Worm (Caenorhabditis elegans): ENCODE results near the gene chdh-1.

chdh-1 gene

ce11 chrII:8717579-8717978, 18.9 kb upstream of the chdh-1 start:
- no peak for TF ChIP-seq elt-2 (tag; optimal IDR thresholded peaks at IDR 0.05)
- no peak for TF ChIP-seq nhr-11 (tag; optimal IDR thresholded peaks at IDR 0.05)
- no peak for TF ChIP-seq che-1 (tag; optimal IDR thresholded peaks at IDR 0.05)
- no peak for TF ChIP-seq tbx-7 (tag; optimal IDR thresholded peaks at IDR 0.05)
- no peak for TF ChIP-seq npax-4 (tag; optimal IDR thresholded peaks at IDR 0.05)
- no peak for TF ChIP-seq pros-1 (tag; optimal IDR thresholded peaks at IDR 0.05)
- TF ChIP-seq madf-2 (tag; optimal IDR thresholded peaks at IDR 0.05), result no peak
- no peak for TF ChIP-seq ceh-30 (tag; optimal IDR thresholded peaks at IDR 0.05)
- TF ChIP-seq elt-4 (tag; optimal IDR thresholded peaks at IDR 0.05), result no peak
- no peak for TF ChIP-seq pag-3 (tag; optimal IDR thresholded peaks at IDR 0.05; ENCODE audit: borderline replicate concordance)
- no peak for TF ChIP-seq pax-1 (tag; optimal IDR thresholded peaks at IDR 0.05)
- TF ChIP-seq sdc-2 (tag; optimal IDR thresholded peaks at IDR 0.05), result no peak
- no peak for TF ChIP-seq pha-2 (tag; optimal IDR thresholded peaks at IDR 0.05)
- no peak for TF ChIP-seq ceh-6 (GFP tag; optimal IDR thresholded peaks at IDR 0.05)
- TF ChIP-seq syd-9 (tag; optimal IDR thresholded peaks at IDR 0.05), result no peak
- TF ChIP-seq ceh-22 (tag; optimal IDR thresholded peaks at IDR 0.05), result no peak
- no peak for TF ChIP-seq hlh-15 (tag; optimal IDR thresholded peaks at IDR 0.05)
- TF ChIP-seq unc-3 (GFP tag; conservative IDR thresholded peaks at IDR 0.05), result no peak
- no peak for TF ChIP-seq unc-3 (tag; optimal IDR thresholded peaks at IDR 0.05)
- TF ChIP-seq hlh-13 (GFP tag; optimal IDR thresholded peaks at IDR 0.05), result no peak

DNA sequence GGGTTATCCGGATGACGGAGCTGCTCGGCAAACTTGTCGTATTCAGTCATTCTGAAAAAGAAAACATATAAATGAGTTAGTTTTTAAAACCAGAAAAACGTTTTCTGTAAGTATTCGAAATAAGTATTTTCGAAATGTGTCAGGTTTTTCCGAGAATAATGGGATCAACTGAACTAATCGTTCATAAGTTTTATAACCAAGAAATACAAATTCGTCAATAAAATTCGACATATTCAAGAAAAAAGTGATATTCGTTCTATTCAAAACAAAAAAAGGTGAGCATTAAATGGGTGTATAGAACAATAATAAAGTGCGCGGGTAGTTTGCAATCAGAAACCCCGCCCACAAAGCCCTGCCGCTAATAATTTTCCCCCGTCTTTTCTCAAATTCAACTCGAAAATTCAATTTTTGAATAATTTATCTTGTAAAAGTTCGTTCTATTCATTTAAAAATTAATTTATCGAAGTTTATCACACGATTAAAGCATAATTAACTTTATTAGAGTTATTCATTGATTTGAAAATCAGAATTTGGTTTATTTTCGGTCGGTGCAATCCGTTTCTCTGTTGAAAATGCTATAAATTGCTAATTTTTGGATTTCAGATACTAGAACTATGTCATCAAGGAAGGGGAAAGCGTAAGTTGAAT, 17.6 kb upstream of the chdh-1 start, which contains the start of the genes cyn-11 and T01B7.5:
cyn-11 (minus strand) TSS at position 51 of the 648 bp plus-strand sequence.
T01B7.5 (plus strand) TSS at position 598 of the 648 bp plus-strand sequence.
- TF ChIP-seq mec-3 (tag; optimal IDR thresholded peaks at IDR 0.05; ENCODE audit: borderline replicate concordance) (no peak), hlh-30 (tag; optimal IDR thresholded peaks at IDR 0.05; ENCODE audit: insufficient read depth) (no peak), ztf-16 (tag; optimal IDR thresholded peaks at IDR 0.05) (no peak), lim-6 (tag; optimal IDR thresholded peaks at IDR 0.05) (no peak), unc-86 (tag; optimal IDR thresholded peaks at IDR 0.05) (peak; percentile 41), lin-11 (tag; optimal IDR thresholded peaks at IDR 0.05) (no peak), che-1 (tag; optimal IDR thresholded peaks at IDR 0.05) (no peak), sox-2 (GFP tag; IDR thresholded peaks at IDR 0.05) (no peak; the same call in 1 of the 2 replicates), ceh-45 (GFP tag; IDR thresholded peaks at IDR 0.05) (no peak), tbx-7 (tag; optimal IDR thresholded peaks at IDR 0.05) (no peak), ceh-34 (tag; optimal IDR thresholded peaks at IDR 0.05) (peak; percentile 6), sox-4 (tag; optimal IDR thresholded peaks at IDR 0.05) (no peak), ceh-24 (tag; optimal IDR thresholded peaks at IDR 0.05) (no peak), ceh-9 (tag; optimal IDR thresholded peaks at IDR 0.05) (no peak), ceh-14 (tag; optimal IDR thresholded peaks at IDR 0.05) (peak; percentile 20), ceh-30 (tag; optimal IDR thresholded peaks at IDR 0.05) (no peak), ceh-19 (GFP tag; optimal IDR thresholded peaks at IDR 0.05) (no peak), ceh-2 (tag; optimal IDR thresholded peaks at IDR 0.05) (peak; percentile 22), pha-4 (tag; optimal IDR thresholded peaks at IDR 0.05) (no peak), dmd-4 (tag; optimal IDR thresholded peaks at IDR 0.05; ENCODE audit: borderline replicate concordance) (no peak), pha-2 (tag; optimal IDR thresholded peaks at IDR 0.05) (no peak), ceh-22 (tag; optimal IDR thresholded peaks at IDR 0.05) (no peak), unc-42 (tag; optimal IDR thresholded peaks at IDR 0.05) (peak; percentile 73), nhr-232 (tag; optimal IDR thresholded peaks at IDR 0.05) (no peak), fkh-6 (tag; optimal IDR thresholded peaks at IDR 0.05) (no peak), ama-1 (optimal IDR thresholded peaks at IDR 0.05) (no peak), madf-2 (tag; optimal IDR thresholded peaks at IDR 0.05) (no peak), nfya-1 (tag; optimal IDR thresholded peaks at IDR 0.05) (peak; percentile 27), F13H6.1 (tag; optimal IDR thresholded peaks at IDR 0.05) (no peak), odd-2 (tag; optimal IDR thresholded peaks at IDR 0.05) (no peak), pros-1 (tag; optimal IDR thresholded peaks at IDR 0.05) (no peak), elt-2 (tag; optimal IDR thresholded peaks at IDR 0.05) (peak; percentile 63), eyg-1 (tag; optimal IDR thresholded peaks at IDR 0.05) (peak; percentile 46), ref-2 (tag; optimal IDR thresholded peaks at IDR 0.05) (no peak), hlh-6 (tag; optimal IDR thresholded peaks at IDR 0.05) (no peak), rnt-1 (tag; optimal IDR thresholded peaks at IDR 0.05) (no peak), K09A11.1 (tag; optimal IDR thresholded peaks at IDR 0.05; ENCODE audit: insufficient read depth) (peak; percentile 70), tbx-2 (tag; optimal IDR thresholded peaks at IDR 0.05) (peak; percentile 45), ahr-1 (tag; optimal IDR thresholded peaks at IDR 0.05) (no peak)

Measured in whole organism, late embryonic.